Fruit fly (Drosophila melanogaster): ENCODE measurements around the gene CG10467.

dm6 chr3L:6054803-6055202 is 39.7 kb downstream of the CG10467 start, which contains the start of gene tant:
- TF ChIP-seq CG8478 (optimal IDR thresholded peaks at IDR 0.05) (no peak), CTCF (optimal IDR thresholded peaks at IDR 0.05) (peak; percentile 52 to 62)
